Worm (Caenorhabditis elegans) whole organism, L4 larva: ENCODE data around the gene F46C8.3.

Experiments used
- D1046.2 ChIP-seq: fragments of 200-800 bp; sonication (Bioruptor generic); IDR thresholded peaks from 2 replicates; pipeline ENCODE4 v1.3.6; 2022; ENCODE audit warnings: missing genetic modification characterization, missing compliant biosample characterization
- F26F4.8 ChIP-seq: fragments of 200-800 bp; sonication (Bioruptor generic); conservative IDR thresholded peaks from 2 replicates; pipeline ENCODE4 v1.3.6; 2022; ENCODE audit warnings: missing genetic modification characterization, missing compliant biosample characterization
- ama-1 ChIP-seq: fragments of 150-350 bp; optimal IDR thresholded peaks from 2 replicates; lab custom pipeline; 2014; ENCODE audit warnings: inconsistent platforms, mixed read lengths
- ceh-82 ChIP-seq: sonication (generic microtip); optimal IDR thresholded peaks from 2 replicates; lab custom pipeline; 2017; ENCODE audit warnings: missing biosample characterization, missing genetic modification characterization
- egl-27 ChIP-seq: sonication (generic microtip); optimal IDR thresholded peaks from 3 replicates; lab custom pipeline; 2017; ENCODE audit warnings: missing biosample characterization, missing genetic modification reagents, missing genetic modification characterization
- hlh-30 ChIP-seq: sonication (generic microtip); optimal IDR thresholded peaks from 2 replicates; lab custom pipeline; 2017; ENCODE audit warnings: antibody characterized with exemption, mild to moderate bottlenecking, missing genetic modification characterization, missing compliant biosample characterization; ENCODE audit not compliant: insufficient read depth
- lir-3 ChIP-seq: sonication (generic microtip); optimal IDR thresholded peaks from 2 replicates; lab custom pipeline; 2016; ENCODE audit warnings: mild to moderate bottlenecking, missing genetic modification characterization, missing compliant biosample characterization
- mxl-2 ChIP-seq: fragments of 200-800 bp; sonication (Bioruptor generic); conservative IDR thresholded peaks from 2 replicates; pipeline ENCODE4 v1.3.6; 2022; ENCODE audit warnings: missing genetic modification reagents, missing genetic modification characterization, missing compliant biosample characterization
- tag-97 ChIP-seq: fragments of 200-800 bp; sonication (Bioruptor generic); IDR thresholded peaks from 2 replicates; pipeline ENCODE4 v1.3.6; 2022; ENCODE audit warnings: missing genetic modification characterization, missing compliant biosample characterization

DNA sequence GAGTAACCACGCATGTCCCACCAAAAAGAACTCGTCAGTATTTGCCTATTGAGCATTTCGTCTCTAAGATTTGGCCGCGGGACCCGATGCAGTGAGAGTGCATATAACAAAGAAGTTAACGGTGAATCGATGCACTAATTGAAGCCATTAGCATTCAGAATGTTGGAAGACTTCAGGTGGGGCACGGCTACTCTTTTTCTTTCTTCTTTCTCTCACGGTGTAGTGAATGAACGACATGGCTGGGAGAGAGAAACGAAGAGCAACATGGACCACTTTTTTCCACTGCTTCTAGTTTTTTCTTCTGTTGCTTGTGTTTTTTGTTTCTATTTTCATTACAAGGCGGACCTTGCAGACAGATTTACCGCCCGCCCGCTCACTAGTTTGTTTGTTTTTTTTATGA, 15.7 kb downstream of the F46C8.3 start:
- TF ChIP-seq hlh-30 (tag; lab: Kevin White, UChicago) (no peak), lir-3 (tag; lab: Kevin White, UChicago) (no peak), tag-97 (GFP tag; lab: Robert Waterston, UW) (no peak), egl-27 (tag; lab: Kevin White, UChicago) (no peak), ceh-82 (tag; lab: Kevin White, UChicago) (no peak), F26F4.8 (GFP tag; lab: Robert Waterston, UW) (no peak), ama-1 (lab: Kevin White, UChicago) (no peak), mxl-2 (GFP tag; lab: Robert Waterston, UW) (no peak), D1046.2 (GFP tag; lab: Robert Waterston, UW) (no peak)
